Worm (Caenorhabditis elegans): ENCODE measurements around the gene cest-4.
A peak's percentile ranks its signal among the peaks of the same experiment; 100 is the strongest.

The cest-4 gene

DNA sequence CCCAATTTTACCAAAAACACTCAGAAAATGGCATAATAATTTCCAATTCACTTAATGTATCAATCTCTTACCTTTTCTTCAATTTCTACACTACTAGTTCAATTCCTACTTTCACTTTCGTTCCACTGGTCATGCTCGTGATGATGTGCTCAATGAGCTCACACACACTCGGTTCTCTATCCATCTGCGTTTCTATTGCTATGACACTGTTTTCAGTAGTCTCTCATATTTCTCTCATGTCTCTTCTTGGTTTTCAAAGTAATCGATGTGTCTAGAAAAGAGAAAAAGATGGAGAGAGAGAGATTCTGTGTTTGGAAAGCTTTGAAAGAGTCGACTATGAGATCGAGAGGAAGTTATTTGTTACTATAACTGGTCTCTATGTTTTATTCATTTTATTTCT lies 34.9 kb downstream of the cest-4 start (continued):
- no peak for TF ChIP-seq ces-1 (GFP tag; optimal IDR thresholded peaks at IDR 0.05)
- TF ChIP-seq nhr-71 (tag; optimal IDR thresholded peaks at IDR 0.05) = peak; percentile 75
- no peak for TF ChIP-seq alr-1 (tag; optimal IDR thresholded peaks at IDR 0.05; ENCODE audit: borderline replicate concordance)
- TF ChIP-seq fos-1 (tag; optimal IDR thresholded peaks at IDR 0.05) = peak; percentile 25
- TF ChIP-seq unc-130 (tag; optimal IDR thresholded peaks at IDR 0.05) = no peak
- no peak for TF ChIP-seq nhr-237 (tag; optimal IDR thresholded peaks at IDR 0.05)
- TF ChIP-seq lin-14 (GFP tag; optimal IDR thresholded peaks at IDR 0.05) = peak; percentile 87
- TF ChIP-seq lin-15B (tag; optimal IDR thresholded peaks at IDR 0.05) = no peak
- no peak for TF ChIP-seq unc-62 (GFP tag; optimal IDR thresholded peaks at IDR 0.05)
- TF ChIP-seq egl-13 (tag; optimal IDR thresholded peaks at IDR 0.05) = peak; percentile 50
- 0 out of 2 replicates have a peak, but pooled peaks have one; percentile 70 for TF ChIP-seq ets-5 (GFP tag; IDR thresholded peaks at IDR 0.05)
- TF ChIP-seq efl-3 (GFP tag; optimal IDR thresholded peaks at IDR 0.05) = no peak
- TF ChIP-seq pag-3 (tag; optimal IDR thresholded peaks at IDR 0.05; ENCODE audit: borderline replicate concordance, insufficient read depth) = no peak
- peak; percentile 28 for TF ChIP-seq elt-2 (tag; optimal IDR thresholded peaks at IDR 0.05)
- no peak for TF ChIP-seq sptf-1 (tag; optimal IDR thresholded peaks at IDR 0.05)
- no peak for TF ChIP-seq hpl-2 (GFP tag; optimal IDR thresholded peaks at IDR 0.05)
- TF ChIP-seq grh-1 (GFP tag; IDR thresholded peaks at IDR 0.05) = no peak
- peak; percentile 57 for TF ChIP-seq swsn-7 (tag; optimal IDR thresholded peaks at IDR 0.05)
- no peak for TF ChIP-seq pax-3 (tag; optimal IDR thresholded peaks at IDR 0.05)
- TF ChIP-seq sup-37 (GFP tag; optimal IDR thresholded peaks at IDR 0.05) = no peak
- peak; percentile 58 for TF ChIP-seq tbx-2 (tag; optimal IDR thresholded peaks at IDR 0.05)
- no peak for TF ChIP-seq nhr-28 (tag; optimal IDR thresholded peaks at IDR 0.05)
- no peak for TF ChIP-seq hlh-4 (tag; optimal IDR thresholded peaks at IDR 0.05)
- TF ChIP-seq snpc-4 (tag; optimal IDR thresholded peaks at IDR 0.05) = no peak
- TF ChIP-seq nhr-20 (tag; optimal IDR thresholded peaks at IDR 0.05) = peak; percentile 19
- TF ChIP-seq C16A3.4 (tag; optimal IDR thresholded peaks at IDR 0.05) = peak; percentile 21
- peak; percentile 61 for TF ChIP-seq snu-23 (GFP tag; optimal IDR thresholded peaks at IDR 0.05)
- peak; percentile 39 for TF ChIP-seq skn-1 (tag; optimal IDR thresholded peaks at IDR 0.05)
- TF ChIP-seq rnt-1 (tag; optimal IDR thresholded peaks at IDR 0.05) = no peak
- TF ChIP-seq dpl-1 (GFP tag; optimal IDR thresholded peaks at IDR 0.05) = peak in 1 of 3 experiments; percentile 17
- no peak for TF ChIP-seq fkh-4 (tag; optimal IDR thresholded peaks at IDR 0.05; ENCODE audit: borderline replicate concordance)
- TF ChIP-seq xbp-1 (tag; optimal IDR thresholded peaks at IDR 0.05) = peak; percentile 16
- TF ChIP-seq mef-2 (tag; optimal IDR thresholded peaks at IDR 0.05) = no peak
- no peak for TF ChIP-seq hlh-17 (GFP tag; optimal IDR thresholded peaks at IDR 0.05; ENCODE audit: borderline replicate concordance)
- peak; percentile 42 to 46 for TF ChIP-seq lin-35 (GFP tag; optimal IDR thresholded peaks at IDR 0.05)
- TF ChIP-seq ceh-63 (GFP tag; optimal IDR thresholded peaks at IDR 0.05) = no peak
- TF ChIP-seq lir-3 (tag; optimal IDR thresholded peaks at IDR 0.05; ENCODE audit: poor library complexity) = peak; percentile 32
- TF ChIP-seq ceh-8 (GFP tag; optimal IDR thresholded peaks at IDR 0.05) = no peak
- TF ChIP-seq nhr-77 (tag; optimal IDR thresholded peaks at IDR 0.05) = peak; percentile 12
- peak; percentile 64 for TF ChIP-seq blmp-1 (tag; optimal IDR thresholded peaks at IDR 0.05)
- no peak for TF ChIP-seq C34B4.2 (tag; optimal IDR thresholded peaks at IDR 0.05)
- TF ChIP-seq ztf-4 (tag; optimal IDR thresholded peaks at IDR 0.05) = no peak
- no peak for TF ChIP-seq unc-98 (GFP tag; IDR thresholded peaks at IDR 0.05)
- TF ChIP-seq elt-3 (tag; optimal IDR thresholded peaks at IDR 0.05) = no peak
- TF ChIP-seq mab-9 (GFP tag; IDR thresholded peaks at IDR 0.05) = no peak
- TF ChIP-seq nhr-19 (GFP tag; conservative IDR thresholded peaks at IDR 0.05) = no peak
- TF ChIP-seq egl-27 (tag; optimal IDR thresholded peaks at IDR 0.05) = no peak
- no peak for TF ChIP-seq tlp-1 (tag; optimal IDR thresholded peaks at IDR 0.05)
- TF ChIP-seq nhr-47 (tag; optimal IDR thresholded peaks at IDR 0.05) = peak; percentile 42
- TF ChIP-seq nhr-76 (tag; optimal IDR thresholded peaks at IDR 0.05) = no peak
- TF ChIP-seq fkh-10 (GFP tag; optimal IDR thresholded peaks at IDR 0.05) = no peak
- TF ChIP-seq vab-15 (tag; optimal IDR thresholded peaks at IDR 0.05) = no peak
